Worm (Caenorhabditis elegans): ENCODE data around the gene D1044.7.
A peak's percentile ranks its signal among the peaks of the same experiment; 100 is the strongest.

The D1044.7 gene

ce11 chrIII:5479493-5480167 is 28.9 kb downstream of the D1044.7 start:
- TF ChIP-seq sma-3 (GFP tag; optimal IDR thresholded peaks at IDR 0.05) (no peak), unc-39 (tag; optimal IDR thresholded peaks at IDR 0.05) (no peak), ztf-1 (GFP tag; conservative IDR thresholded peaks at IDR 0.05) (no peak), nhr-11 (tag; optimal IDR thresholded peaks at IDR 0.05) (no peak), egl-27 (tag; optimal IDR thresholded peaks at IDR 0.05) (no peak), snpc-4 (tag; optimal IDR thresholded peaks at IDR 0.05) (no peak), ztf-11 (tag; optimal IDR thresholded peaks at IDR 0.05) (no peak), mdl-1 (tag; optimal IDR thresholded peaks at IDR 0.05) (no peak), nhr-12 (tag; optimal IDR thresholded peaks at IDR 0.05) (no peak), Y55F3AM.14 (GFP tag; optimal IDR thresholded peaks at IDR 0.05) (no peak), ceh-16 (tag; optimal IDR thresholded peaks at IDR 0.05) (no peak), unc-62 (GFP tag; optimal IDR thresholded peaks at IDR 0.05) (no peak)

DNA sequence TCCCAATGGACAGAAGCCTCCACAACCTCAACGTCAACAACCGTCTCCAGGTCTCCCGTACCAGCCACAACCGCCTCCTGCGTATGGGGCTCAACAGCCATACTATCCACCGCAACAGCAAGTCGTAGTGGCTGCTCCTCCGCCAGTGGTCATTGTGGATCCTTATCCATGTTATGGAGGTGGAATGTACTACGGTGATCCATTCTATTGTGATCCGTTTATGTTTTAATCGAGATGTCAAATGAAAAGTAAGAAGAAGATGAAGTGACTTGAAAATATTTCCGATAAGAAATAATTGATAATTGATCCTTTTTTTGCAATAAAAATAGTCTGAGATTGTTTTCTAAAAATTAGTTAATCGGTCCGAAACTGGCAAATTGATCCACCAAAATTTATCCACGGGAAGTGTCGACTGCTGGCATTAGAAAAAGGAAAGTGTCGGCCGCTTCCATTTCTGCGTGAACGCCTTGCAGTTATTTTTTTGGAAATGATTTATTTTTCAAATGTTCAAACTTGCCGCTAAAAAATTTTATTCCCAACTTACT is 29.7 kb downstream of the D1044.7 start, which contains the start of the genes R02F2.6 and R02F2.5:
R02F2.6 (minus strand) TSS at position 101 of the 545 bp plus-strand sequence.
R02F2.5 (plus strand) TSS at position 495 of the 545 bp plus-strand sequence.
- no peak for TF ChIP-seq dmd-4 (tag; optimal IDR thresholded peaks at IDR 0.05)
- no peak for TF ChIP-seq mdl-1 (tag; optimal IDR thresholded peaks at IDR 0.05)
- TF ChIP-seq sma-3 (GFP tag; optimal IDR thresholded peaks at IDR 0.05), result no peak
- TF ChIP-seq nhr-11 (tag; optimal IDR thresholded peaks at IDR 0.05), result no peak
- no peak for TF ChIP-seq nhr-10 (tag; optimal IDR thresholded peaks at IDR 0.05)
- TF ChIP-seq C34F6.9 (tag; optimal IDR thresholded peaks at IDR 0.05), result no peak
- TF ChIP-seq sma-9 (GFP tag; optimal IDR thresholded peaks at IDR 0.05), result no peak
- TF ChIP-seq sma-9 (tag; optimal IDR thresholded peaks at IDR 0.05), result no peak
- TF ChIP-seq F13H6.1 (tag; optimal IDR thresholded peaks at IDR 0.05), result no peak
- no peak for TF ChIP-seq nhr-237 (tag; optimal IDR thresholded peaks at IDR 0.05)
- TF ChIP-seq skn-1 (tag; optimal IDR thresholded peaks at IDR 0.05), result no peak
- no peak for TF ChIP-seq ztf-11 (tag; optimal IDR thresholded peaks at IDR 0.05)
- TF ChIP-seq mbf-1 (tag; optimal IDR thresholded peaks at IDR 0.05), result no peak
- no peak for TF ChIP-seq blmp-1 (tag; optimal IDR thresholded peaks at IDR 0.05; ENCODE audit: insufficient read depth)
- TF ChIP-seq nhr-12 (tag; optimal IDR thresholded peaks at IDR 0.05), result no peak

ce11 chrIII:5478011-5478410 is 30.6 kb downstream of the D1044.7 start, which contains the start of gene R02F2.10:
Gene R02F2.10 (plus strand): TSS chrIII:5478311.
- TF ChIP-seq F13H6.1 (tag; optimal IDR thresholded peaks at IDR 0.05), result no peak
- no peak for TF ChIP-seq blmp-1 (tag; optimal IDR thresholded peaks at IDR 0.05; ENCODE audit: insufficient read depth)
- TF ChIP-seq zag-1 (tag; optimal IDR thresholded peaks at IDR 0.05), result no peak
- TF ChIP-seq egl-27 (tag; optimal IDR thresholded peaks at IDR 0.05), result no peak
- no peak for TF ChIP-seq nhr-237 (tag; optimal IDR thresholded peaks at IDR 0.05)
- no peak for TF ChIP-seq elt-3 (tag; optimal IDR thresholded peaks at IDR 0.05)
- no peak for TF ChIP-seq sem-4 (tag; optimal IDR thresholded peaks at IDR 0.05)
- no peak for TF ChIP-seq unc-55 (GFP tag; optimal IDR thresholded peaks at IDR 0.05)
- no peak for TF ChIP-seq ama-1 (optimal IDR thresholded peaks at IDR 0.05)

DNA sequence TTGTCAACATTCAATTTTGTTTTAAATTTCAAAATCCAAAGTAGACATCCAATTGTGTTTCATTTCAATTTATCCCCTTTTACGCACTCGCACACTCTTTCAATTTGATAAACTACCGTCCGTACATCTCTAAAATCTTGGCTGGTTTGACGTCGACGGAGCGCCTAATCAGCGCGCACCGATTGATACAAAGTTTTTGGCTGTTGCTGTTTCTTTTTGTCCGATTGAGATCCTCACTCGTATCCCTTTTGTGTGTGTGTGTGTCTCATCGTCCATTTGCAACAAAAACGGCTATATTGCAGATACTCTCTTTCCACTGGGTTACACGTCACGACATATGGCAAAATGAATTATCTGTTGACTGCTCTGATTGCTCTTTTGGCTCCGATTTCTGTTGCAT is 34.4 kb downstream of the D1044.7 start, which contains the start of gene lon-1:
lon-1 (plus strand) TSS at position 301 of the 400 bp plus-strand sequence.
- no peak for TF ChIP-seq C34F6.9 (tag; optimal IDR thresholded peaks at IDR 0.05)
- TF ChIP-seq Y55F3AM.14 (GFP tag; optimal IDR thresholded peaks at IDR 0.05), result no peak
- no peak for TF ChIP-seq nhr-11 (tag; optimal IDR thresholded peaks at IDR 0.05)

ce11 chrIII:5472693-5473092 is 35.9 kb downstream of the D1044.7 start:
- TF ChIP-seq lsy-2 (tag; optimal IDR thresholded peaks at IDR 0.05) (peak in 1 of 2 experiments; percentile 2), fos-1 (tag; optimal IDR thresholded peaks at IDR 0.05) (peak; percentile 14), snpc-4 (tag; optimal IDR thresholded peaks at IDR 0.05) (no peak), ama-1 (optimal IDR thresholded peaks at IDR 0.05) (no peak), egl-27 (tag; optimal IDR thresholded peaks at IDR 0.05) (peak; percentile 68), blmp-1 (tag; optimal IDR thresholded peaks at IDR 0.05; ENCODE audit: insufficient read depth) (peak; percentile 27), nhr-129 (tag; optimal IDR thresholded peaks at IDR 0.05) (no peak), mab-5 (tag; optimal IDR thresholded peaks at IDR 0.05) (no peak), nhr-6 (tag; optimal IDR thresholded peaks at IDR 0.05) (no peak), nhr-21 (tag; optimal IDR thresholded peaks at IDR 0.05) (peak; percentile 54), sma-3 (GFP tag; optimal IDR thresholded peaks at IDR 0.05) (peak; percentile 97), sma-9 (GFP tag; optimal IDR thresholded peaks at IDR 0.05) (peak; percentile 80), sma-9 (tag; optimal IDR thresholded peaks at IDR 0.05) (no peak), ceh-16 (tag; optimal IDR thresholded peaks at IDR 0.05) (no peak), gmeb-1 (tag; optimal IDR thresholded peaks at IDR 0.05) (peak; percentile 35)
